Fruit fly (Drosophila melanogaster) whole organism, adult: ENCODE measurements around the gene ND-B8.

Experiments
- CG5204 ChIP-seq: fragments of 200-800 bp; sonication (Bioruptor generic); optimal IDR thresholded peaks from 2 replicates; lab custom pipeline; 2016; ENCODE audit warnings: missing biosample characterization, missing genetic modification characterization
- CG7045 ChIP-seq: fragments of 200-800 bp; sonication (Bioruptor generic); optimal IDR thresholded peaks from 2 replicates; lab custom pipeline; 2017; ENCODE audit warnings: missing biosample characterization, mild to moderate bottlenecking, missing genetic modification characterization
- CG7101 ChIP-seq: fragments of 200-800 bp; sonication (Bioruptor generic); optimal IDR thresholded peaks from 2 replicates; lab custom pipeline; 2018; ENCODE audit warnings: missing biosample characterization, mild to moderate bottlenecking, missing genetic modification characterization, moderate library complexity
- Crg-1 ChIP-seq: fragments of 200-800 bp; sonication (Bioruptor generic); optimal IDR thresholded peaks from 2 replicates; lab custom pipeline; 2016; ENCODE audit warnings: missing biosample characterization, missing genetic modification characterization
- ovo ChIP-seq: fragments of 200-800 bp; sonication (Bioruptor generic); optimal IDR thresholded peaks from 2 replicates; lab custom pipeline; 2016; ENCODE audit warnings: missing biosample characterization, missing genetic modification characterization

DNA sequence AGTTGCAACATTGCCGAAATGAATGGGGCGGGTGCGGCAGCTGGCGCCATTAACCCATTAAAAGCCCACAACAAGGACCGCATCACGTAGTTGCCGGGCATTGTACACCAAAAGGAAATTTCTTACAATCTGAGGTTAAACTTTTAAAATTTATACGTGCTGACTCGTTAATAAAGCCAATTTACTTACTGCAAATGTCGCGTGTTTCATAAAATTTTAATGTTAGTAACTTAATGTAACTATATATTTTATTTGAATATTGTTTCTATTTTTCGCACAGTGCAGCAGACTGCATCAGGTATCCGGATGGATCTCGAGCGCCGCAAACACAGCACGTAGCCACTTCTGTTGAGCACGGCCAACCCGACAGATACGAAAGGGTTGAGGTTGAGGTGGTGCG lies 37.5 kb upstream of the ND-B8 start:
- TF ChIP-seq CG7101 (tag; lab: Kevin White, UChicago): no peak
- TF ChIP-seq ovo (GFP tag; lab: Kevin White, UChicago): no peak
- no peak for TF ChIP-seq Crg-1 (GFP tag; lab: Kevin White, UChicago)
- peak; percentile 43 for TF ChIP-seq CG5204 (GFP tag; lab: Kevin White, UChicago)
- TF ChIP-seq CG7045: peak; percentile 36
